Fruit fly (Drosophila melanogaster): ENCODE results near the gene ssp2.

Gene ssp2

dm6 chr3L:14004041-14004407 lies 39.0 kb downstream of the ssp2 start (continued):
- TF ChIP-seq CG10431 (GFP tag; optimal IDR thresholded peaks at IDR 0.05), result peak; percentile 48
- no peak for TF ChIP-seq CG11398 (GFP tag; optimal IDR thresholded peaks at IDR 0.05)
- TF ChIP-seq CG10543 (GFP tag; optimal IDR thresholded peaks at IDR 0.05), result peak; percentile 66
- no peak for TF ChIP-seq Kr (GFP tag; optimal IDR thresholded peaks at IDR 0.05)
- TF ChIP-seq Dbx (GFP tag; IDR thresholded peaks at IDR 0.05), result peak; percentile 61; the same call in 2 of the 3 replicates
- TF ChIP-seq mam (GFP tag; optimal IDR thresholded peaks at IDR 0.05), result no peak
- TF ChIP-seq CG7745 (tag; optimal IDR thresholded peaks at IDR 0.05), result no peak
- no peak for TF ChIP-seq Dek (tag; optimal IDR thresholded peaks at IDR 0.05)
- no peak for TF ChIP-seq zen2 (GFP tag; IDR thresholded peaks at IDR 0.05; ENCODE audit: partially characterized antibody)
- no peak for TF ChIP-seq emc (GFP tag; optimal IDR thresholded peaks at IDR 0.05)
- no peak for TF ChIP-seq CG7839 (tag; optimal IDR thresholded peaks at IDR 0.05)
- peak; percentile 21 for TF ChIP-seq trem (tag; optimal IDR thresholded peaks at IDR 0.05)
- TF ChIP-seq mirr (GFP tag; optimal IDR thresholded peaks at IDR 0.05), result peak; percentile 71
- TF ChIP-seq slou (GFP tag; optimal IDR thresholded peaks at IDR 0.05), result no peak
- no peak for TF ChIP-seq Trl (optimal IDR thresholded peaks at IDR 0.05)
- TF ChIP-seq Trl (GFP tag; optimal IDR thresholded peaks at IDR 0.05), result no peak
- TF ChIP-seq org-1 (GFP tag; optimal IDR thresholded peaks at IDR 0.05), result no peak
- TF ChIP-seq salm (tag; optimal IDR thresholded peaks at IDR 0.05), result no peak
- no peak for TF ChIP-seq CG2712 (tag; optimal IDR thresholded peaks at IDR 0.05)
- peak; percentile 50; the same call in 1 of the 2 replicates for TF ChIP-seq CG14441 (GFP tag; IDR thresholded peaks at IDR 0.05)
- TF ChIP-seq CG31388 (GFP tag; optimal IDR thresholded peaks at IDR 0.05), result no peak
- peak; percentile 12 for TF ChIP-seq Nf-YB (GFP tag; optimal IDR thresholded peaks at IDR 0.05)
- no peak for TF ChIP-seq pho (GFP tag; optimal IDR thresholded peaks at IDR 0.05)
- TF ChIP-seq CG11695 (GFP tag; IDR thresholded peaks at IDR 0.05), result no peak
- TF ChIP-seq pb (GFP tag; optimal IDR thresholded peaks at IDR 0.05), result no peak
- TF ChIP-seq Max (GFP tag; optimal IDR thresholded peaks at IDR 0.05), result peak; percentile 15
- TF ChIP-seq CG12104 (GFP tag; optimal IDR thresholded peaks at IDR 0.05), result no peak
- peak; percentile 35 for TF ChIP-seq PHDP (tag; optimal IDR thresholded peaks at IDR 0.05)
- TF ChIP-seq amos (GFP tag; IDR thresholded peaks at IDR 0.05; ENCODE audit: partially characterized antibody), result peak; percentile 15; the same call in 1 of the 2 replicates
- no peak for TF ChIP-seq unpg (GFP tag; optimal IDR thresholded peaks at IDR 0.05)
- TF ChIP-seq CG18476 (GFP tag; optimal IDR thresholded peaks at IDR 0.05), result no peak
- TF ChIP-seq nerfin-2 (GFP tag; IDR thresholded peaks at IDR 0.05; ENCODE audit: partially characterized antibody), result peak; percentile 42; the same call in 1 of the 2 replicates
- no peak for TF ChIP-seq sens-2 (GFP tag; IDR thresholded peaks at IDR 0.05)
- TF ChIP-seq Ets97D (GFP tag; optimal IDR thresholded peaks at IDR 0.05), result peak; percentile 75
- TF ChIP-seq tna (GFP tag; IDR thresholded peaks at IDR 0.05; ENCODE audit: partially characterized antibody), result no peak
- no peak for TF ChIP-seq fd96Cb (tag; optimal IDR thresholded peaks at IDR 0.05)
- peak; percentile 66 for TF ChIP-seq Nf-YC (tag; optimal IDR thresholded peaks at IDR 0.05)
- TF ChIP-seq CG13296 (GFP tag; optimal IDR thresholded peaks at IDR 0.05), result peak; percentile 29
- TF ChIP-seq CG6654 (GFP tag; optimal IDR thresholded peaks at IDR 0.05), result no peak
- TF ChIP-seq lilli (GFP tag; optimal IDR thresholded peaks at IDR 0.05), result no peak
- TF ChIP-seq HLHmδ (GFP tag; optimal IDR thresholded peaks at IDR 0.05), result peak; percentile 68
- no peak for TF ChIP-seq Sox102F (GFP tag; optimal IDR thresholded peaks at IDR 0.05)
- peak; percentile 30 for TF ChIP-seq CG6254 (GFP tag; optimal IDR thresholded peaks at IDR 0.05)
- TF ChIP-seq CG10366 (GFP tag; IDR thresholded peaks at IDR 0.05), result peak; percentile 13; the same call in 1 of the 2 replicates
- TF ChIP-seq Sin3A (optimal IDR thresholded peaks at IDR 0.05), result no peak
- peak; percentile 78 for TF ChIP-seq sd (tag; optimal IDR thresholded peaks at IDR 0.05)
- TF ChIP-seq Mes4 (GFP tag; optimal IDR thresholded peaks at IDR 0.05), result no peak
- TF ChIP-seq Gug (GFP tag; IDR thresholded peaks at IDR 0.05), result no peak
- TF ChIP-seq knrl (GFP tag; IDR thresholded peaks at IDR 0.05; ENCODE audit: partially characterized antibody), result no peak
- no peak for TF ChIP-seq CG6813 (GFP tag; optimal IDR thresholded peaks at IDR 0.05)
- no peak for TF ChIP-seq CG43689 (GFP tag; IDR thresholded peaks at IDR 0.05)
